Worm (Caenorhabditis elegans): Measurements from ENCODE around the gene gpa-9.

gpa-9 gene

DNA sequence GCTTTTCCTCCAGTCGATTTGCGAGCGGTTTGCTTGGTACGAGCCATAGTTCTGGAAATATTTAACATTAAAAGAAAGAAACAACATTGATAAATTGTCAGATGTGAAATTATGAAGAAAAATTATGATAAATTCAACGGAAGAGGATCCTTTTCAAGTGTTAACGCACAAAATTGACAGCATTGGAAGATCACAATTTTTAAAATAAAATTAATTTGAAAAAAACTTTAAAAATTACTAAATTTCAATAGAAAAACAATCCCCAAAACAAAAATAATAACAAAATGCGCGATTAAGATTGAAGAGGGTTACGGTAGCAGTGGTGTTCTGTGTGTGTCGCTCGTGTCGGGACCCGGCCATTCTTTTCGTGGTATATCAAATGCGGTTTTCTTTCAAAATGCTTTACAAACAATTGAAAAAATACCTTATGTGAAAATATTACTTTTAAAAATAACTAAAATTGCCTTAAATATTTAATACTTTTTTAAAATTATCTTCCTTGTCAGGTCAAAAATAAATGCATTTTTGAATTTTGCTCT lies 11.2 kb upstream of the gpa-9 start, which contains the start of gene his-74:
Gene his-74, minus strand, starts transcription at position 51 of the 539 bp plus-strand sequence.
- TF ChIP-seq him-1 (tag; optimal IDR thresholded peaks at IDR 0.05), result no peak
- no peak for TF ChIP-seq W03F9.2 (tag; optimal IDR thresholded peaks at IDR 0.05)
- TF ChIP-seq dao-5 (tag; optimal IDR thresholded peaks at IDR 0.05), result no peak

DNA sequence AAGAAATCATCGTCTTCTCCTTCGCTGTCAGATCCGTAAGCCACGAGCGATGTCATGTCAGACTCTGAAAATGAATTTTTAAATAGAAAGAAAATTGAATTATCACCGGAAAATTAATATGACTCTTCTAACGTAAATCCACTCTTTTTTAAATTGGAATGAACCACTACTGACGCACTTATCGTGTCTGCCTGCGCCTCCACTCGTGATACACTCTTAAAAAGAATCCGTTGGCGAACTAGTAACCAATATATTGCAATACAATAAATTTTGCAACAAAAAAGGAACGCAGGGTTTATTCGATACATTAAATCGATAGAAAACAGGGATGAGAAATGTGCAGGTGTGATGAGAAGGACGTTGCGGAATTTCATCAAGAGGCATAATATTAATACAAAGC lies 10.3 kb upstream of the gpa-9 start, which contains the start of gene ccch-3:
Gene ccch-3, minus strand, starts transcription at position 262 of the 400 bp plus-strand sequence.
- TF ChIP-seq W03F9.2 (tag; optimal IDR thresholded peaks at IDR 0.05), result peak; percentile 54
- TF ChIP-seq dao-5 (tag; optimal IDR thresholded peaks at IDR 0.05), result no peak

DNA sequence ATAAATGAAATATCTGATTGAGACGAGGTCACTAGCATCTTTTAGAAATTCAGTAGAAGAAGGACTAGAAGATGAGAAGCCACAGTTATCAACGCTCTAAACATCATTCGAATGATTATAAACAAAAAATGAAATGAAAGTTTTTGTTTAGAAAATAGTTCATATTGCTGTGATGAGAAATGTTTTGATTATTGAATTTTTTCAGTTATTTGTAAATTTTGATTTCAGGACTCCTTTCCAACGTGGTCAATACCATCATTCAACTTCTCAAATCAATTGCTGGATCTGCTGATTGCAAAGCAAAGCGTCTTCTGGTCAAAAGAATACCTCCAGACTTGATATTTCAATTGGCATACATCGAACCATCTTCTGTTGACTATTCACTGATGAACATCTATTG lies 9.0 kb upstream of the gpa-9 start, which contains the start of gene W05B10.6:
Gene W05B10.6, minus strand, starts transcription at position 101 of the 400 bp plus-strand sequence.
- TF ChIP-seq him-1 (tag; optimal IDR thresholded peaks at IDR 0.05), result no peak
- no peak for TF ChIP-seq dao-5 (tag; optimal IDR thresholded peaks at IDR 0.05)
- TF ChIP-seq W03F9.2 (tag; optimal IDR thresholded peaks at IDR 0.05), result no peak

DNA sequence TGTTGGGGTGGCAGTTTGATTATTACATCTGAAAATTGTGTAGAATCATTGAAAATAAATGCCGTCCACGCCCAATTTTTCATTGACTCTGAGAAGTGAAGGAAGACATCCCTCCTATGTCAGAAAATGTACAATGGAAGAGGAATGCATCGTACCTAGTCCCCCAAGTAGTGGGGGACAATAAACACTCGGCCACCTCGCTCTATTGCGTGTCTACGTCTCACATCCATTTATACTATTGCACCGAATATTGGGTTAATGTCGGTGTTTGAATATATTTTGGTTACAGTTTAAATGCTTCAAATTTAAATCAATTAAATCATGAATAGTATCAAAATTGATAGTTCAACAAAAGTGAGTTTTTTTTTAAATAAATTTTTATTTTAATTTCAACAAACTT lies 523 bp upstream of the gpa-9 start, which contains the start of gene lin-25:
Gene lin-25, plus strand, starts transcription at position 290 of the 400 bp plus-strand sequence.
- TF ChIP-seq him-1 (tag; optimal IDR thresholded peaks at IDR 0.05), result no peak
- peak; percentile 50 for TF ChIP-seq W03F9.2 (tag; optimal IDR thresholded peaks at IDR 0.05)

DNA sequence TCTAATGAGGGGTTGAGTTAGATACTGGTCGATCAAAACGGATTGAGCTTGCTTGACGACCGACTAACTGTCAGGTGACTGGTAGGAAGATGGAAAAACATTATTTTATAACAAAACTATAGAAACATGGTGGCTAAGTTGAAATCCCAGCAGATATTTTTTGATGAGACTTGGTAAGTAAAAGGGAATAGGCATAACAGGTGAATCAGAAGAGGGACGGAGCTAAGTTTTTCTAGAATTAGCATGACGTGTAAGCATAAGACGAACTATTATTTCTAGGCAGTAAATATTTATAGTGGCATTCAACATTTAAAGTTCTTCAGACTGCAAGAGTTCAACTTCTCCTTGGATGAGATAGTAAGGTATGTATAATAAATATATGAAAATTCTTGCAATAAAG lies 4.6 kb downstream of the gpa-9 start, which contains the start of gene F56H9.8:
Gene F56H9.8, plus strand, starts transcription at position 301 of the 400 bp plus-strand sequence.
- TF ChIP-seq dao-5 (tag; optimal IDR thresholded peaks at IDR 0.05) (no peak), W03F9.2 (tag; optimal IDR thresholded peaks at IDR 0.05) (no peak), him-1 (tag; optimal IDR thresholded peaks at IDR 0.05) (no peak)

DNA sequence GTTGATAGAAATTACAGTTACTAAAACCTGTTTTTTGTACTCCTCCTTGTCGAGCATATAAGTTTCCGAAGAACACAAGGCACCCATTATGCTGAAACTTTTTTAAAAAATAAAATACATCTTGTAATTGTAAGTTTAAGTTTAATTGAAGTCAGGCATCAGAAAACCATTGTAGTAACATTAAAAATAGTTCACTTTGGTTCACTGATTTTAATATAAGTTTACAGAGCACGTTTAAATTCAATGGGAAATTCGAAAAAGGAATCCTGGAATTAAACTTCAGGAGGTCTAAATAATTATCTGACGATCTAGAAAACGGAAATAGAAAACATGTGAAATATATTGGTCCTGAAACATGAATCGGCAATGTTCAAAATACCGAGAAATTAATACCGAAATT lies 8.7 kb downstream of the gpa-9 start, which contains the start of gene gpa-8:
Gene gpa-8, minus strand, starts transcription at position 101 of the 400 bp plus-strand sequence.
- TF ChIP-seq dao-5 (tag; optimal IDR thresholded peaks at IDR 0.05), result no peak
- no peak for TF ChIP-seq him-1 (tag; optimal IDR thresholded peaks at IDR 0.05)
- TF ChIP-seq W03F9.2 (tag; optimal IDR thresholded peaks at IDR 0.05), result no peak

DNA sequence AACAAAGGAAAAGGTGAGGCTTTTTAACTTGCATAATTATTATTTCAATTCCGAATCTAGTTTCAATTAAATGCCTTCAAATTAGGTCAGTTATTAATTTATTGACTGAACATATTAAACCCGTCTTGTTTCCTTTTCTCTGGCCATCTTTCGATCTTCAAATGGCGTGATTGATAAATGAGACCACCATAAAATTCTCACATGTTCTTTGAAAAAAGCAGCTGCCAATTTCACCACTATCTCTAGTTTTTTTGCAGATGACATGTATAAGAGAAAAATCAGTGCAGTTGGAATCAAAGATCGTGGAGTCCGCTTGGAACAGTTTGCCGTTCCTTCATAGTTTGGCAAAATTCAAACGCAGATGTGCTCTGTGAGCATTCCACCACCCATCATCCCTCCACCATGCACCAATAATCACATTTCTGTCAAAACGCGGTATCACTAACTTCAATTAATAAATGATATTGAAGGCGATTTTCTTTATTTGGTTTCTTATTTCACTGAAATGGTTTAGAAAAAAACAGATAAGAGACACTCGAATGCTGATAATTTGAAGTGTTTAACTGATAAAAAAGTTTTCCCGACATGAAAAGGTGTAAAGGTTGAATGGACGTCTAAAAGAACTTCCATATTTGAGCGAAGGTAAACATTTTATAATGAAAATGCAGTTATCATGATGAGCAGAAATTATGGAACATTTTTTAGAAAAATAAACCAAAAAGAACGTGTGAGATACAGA lies 11.2 kb downstream of the gpa-9 start:
- TF ChIP-seq dao-5 (tag; optimal IDR thresholded peaks at IDR 0.05), result no peak
- no peak for TF ChIP-seq W03F9.2 (tag; optimal IDR thresholded peaks at IDR 0.05)
- no peak for TF ChIP-seq him-1 (tag; optimal IDR thresholded peaks at IDR 0.05)

DNA sequence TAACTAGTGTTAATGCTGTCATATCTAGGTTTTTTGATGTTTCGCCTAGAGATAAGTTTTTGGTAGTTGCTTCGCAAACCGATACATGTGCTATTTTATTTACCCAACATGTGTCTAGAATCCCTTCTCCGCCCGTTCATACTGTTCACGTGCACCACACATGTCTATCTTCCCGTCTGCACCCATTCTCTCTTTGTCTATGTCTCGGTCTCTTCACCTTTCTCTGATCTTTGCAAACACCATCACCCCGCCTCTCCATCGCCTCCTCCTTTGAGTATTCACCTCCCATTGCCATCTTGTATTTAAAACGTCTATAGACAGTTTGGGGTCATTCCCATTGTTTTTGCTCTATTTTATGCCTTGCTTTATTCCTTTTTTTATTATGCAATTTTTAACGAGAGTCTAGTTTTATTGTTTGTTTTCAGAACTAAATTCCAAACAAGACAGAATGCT lies 11.8 kb downstream of the gpa-9 start, which contains the start of gene F56H9.2:
Gene F56H9.2, plus strand, starts transcription at position 426 of the 453 bp plus-strand sequence.
- TF ChIP-seq dao-5 (tag; optimal IDR thresholded peaks at IDR 0.05) (no peak), him-1 (tag; optimal IDR thresholded peaks at IDR 0.05) (no peak), W03F9.2 (tag; optimal IDR thresholded peaks at IDR 0.05) (no peak)

DNA sequence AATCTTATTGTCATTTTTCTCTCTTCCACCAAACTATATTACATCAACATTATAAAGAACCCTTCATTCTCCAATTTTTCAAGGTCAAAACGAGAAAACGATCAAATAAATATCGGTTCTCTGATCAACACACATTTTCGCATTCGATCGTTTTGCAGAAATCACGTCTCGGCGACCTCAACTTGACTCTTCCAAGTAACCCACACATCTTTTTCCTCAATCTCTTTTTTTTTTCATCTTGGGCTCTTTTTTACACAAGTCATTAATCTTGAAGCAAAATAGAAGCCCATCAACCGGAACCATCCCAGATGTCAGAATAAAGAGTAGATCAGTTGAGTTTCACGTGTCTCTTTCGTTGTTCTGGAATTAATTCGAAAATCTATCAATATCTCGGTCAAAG lies 12.9 kb downstream of the gpa-9 start:
- no peak for TF ChIP-seq W03F9.2 (tag; optimal IDR thresholded peaks at IDR 0.05)
- TF ChIP-seq him-1 (tag; optimal IDR thresholded peaks at IDR 0.05), result no peak
- TF ChIP-seq dao-5 (tag; optimal IDR thresholded peaks at IDR 0.05), result no peak

DNA sequence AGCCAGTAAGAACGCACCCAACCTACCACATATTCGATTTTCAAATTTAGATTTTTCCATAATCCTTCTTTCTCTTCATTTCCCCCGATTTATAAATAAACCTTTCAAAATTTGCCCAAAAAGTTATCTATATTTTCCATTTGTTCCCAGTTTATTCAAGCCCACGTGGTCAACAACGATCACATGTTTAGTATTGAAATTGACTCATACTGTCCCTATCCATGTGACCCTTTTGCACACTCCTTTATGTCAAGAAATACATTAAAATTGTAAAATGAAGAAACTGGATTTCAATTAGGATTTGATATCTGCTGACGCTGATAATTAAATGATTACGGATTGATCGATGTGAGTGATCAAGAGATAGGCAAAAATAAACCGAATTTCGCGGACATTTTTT lies 13.9 kb downstream of the gpa-9 start:
- TF ChIP-seq W03F9.2 (tag; optimal IDR thresholded peaks at IDR 0.05) (no peak), him-1 (tag; optimal IDR thresholded peaks at IDR 0.05) (no peak), dao-5 (tag; optimal IDR thresholded peaks at IDR 0.05) (no peak)

DNA sequence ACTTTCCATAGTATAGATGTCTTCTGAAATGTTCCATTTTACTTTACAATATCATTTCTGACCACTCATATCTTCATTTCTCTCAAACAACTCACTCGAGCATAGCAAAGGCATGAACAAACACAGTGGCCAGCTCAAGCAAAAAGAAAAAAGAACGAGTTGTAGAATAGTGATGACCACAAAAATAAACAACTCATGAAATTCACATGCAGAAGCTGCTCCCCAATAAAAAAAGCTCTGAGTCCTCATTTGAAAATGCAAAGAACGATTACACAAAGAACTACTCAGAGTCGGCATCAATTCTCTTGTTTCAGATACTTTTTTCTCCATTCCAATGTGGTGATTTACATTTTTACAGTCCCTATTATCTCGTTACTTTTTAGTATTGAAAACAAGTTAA lies 14.4 kb downstream of the gpa-9 start:
- TF ChIP-seq W03F9.2 (tag; optimal IDR thresholded peaks at IDR 0.05) (no peak), him-1 (tag; optimal IDR thresholded peaks at IDR 0.05) (no peak), dao-5 (tag; optimal IDR thresholded peaks at IDR 0.05) (no peak)

DNA sequence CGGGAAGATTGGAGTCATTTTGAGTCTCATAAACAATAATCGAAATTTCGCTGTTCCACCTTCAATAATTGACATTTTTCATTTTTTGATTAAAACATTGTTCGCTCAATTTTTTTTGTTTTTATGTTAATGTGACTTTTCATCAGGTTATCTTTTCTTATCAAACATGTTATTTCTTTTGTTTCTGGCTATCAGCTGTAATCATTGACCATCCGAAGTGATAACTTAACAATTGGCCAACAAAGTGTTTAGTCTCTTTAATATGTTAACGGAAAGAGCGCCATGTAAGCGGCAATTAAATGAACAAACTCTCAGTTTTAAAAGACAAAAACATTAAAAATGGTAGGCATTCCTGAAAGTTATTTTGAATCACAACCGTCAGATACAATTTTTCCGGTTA lies 15.1 kb downstream of the gpa-9 start:
- no peak for TF ChIP-seq W03F9.2 (tag; optimal IDR thresholded peaks at IDR 0.05)
- TF ChIP-seq dao-5 (tag; optimal IDR thresholded peaks at IDR 0.05), result no peak
- no peak for TF ChIP-seq him-1 (tag; optimal IDR thresholded peaks at IDR 0.05)

DNA sequence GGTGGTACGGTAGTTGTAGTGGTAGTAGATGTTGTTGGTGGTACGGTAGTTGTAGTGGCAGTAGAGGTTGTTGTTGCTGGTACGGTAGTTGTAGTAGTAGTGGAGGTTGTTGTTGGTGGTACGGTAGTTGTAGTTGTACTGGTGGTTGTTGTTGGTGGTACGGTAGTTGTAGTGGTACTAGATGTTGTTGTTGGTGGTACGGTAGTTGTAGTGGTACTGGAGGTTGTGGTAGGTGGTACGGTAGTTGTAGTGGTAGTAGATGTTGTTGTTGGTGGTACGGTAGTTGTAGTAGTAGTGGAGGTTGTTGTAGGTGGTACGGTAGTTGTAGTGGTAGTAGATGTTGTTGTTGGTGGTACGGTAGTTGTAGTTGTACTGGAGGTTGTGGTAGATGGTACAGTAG lies 16.1 kb downstream of the gpa-9 start:
- TF ChIP-seq W03F9.2 (tag; optimal IDR thresholded peaks at IDR 0.05), result no peak
- TF ChIP-seq him-1 (tag; optimal IDR thresholded peaks at IDR 0.05), result no peak
- no peak for TF ChIP-seq dao-5 (tag; optimal IDR thresholded peaks at IDR 0.05)

DNA sequence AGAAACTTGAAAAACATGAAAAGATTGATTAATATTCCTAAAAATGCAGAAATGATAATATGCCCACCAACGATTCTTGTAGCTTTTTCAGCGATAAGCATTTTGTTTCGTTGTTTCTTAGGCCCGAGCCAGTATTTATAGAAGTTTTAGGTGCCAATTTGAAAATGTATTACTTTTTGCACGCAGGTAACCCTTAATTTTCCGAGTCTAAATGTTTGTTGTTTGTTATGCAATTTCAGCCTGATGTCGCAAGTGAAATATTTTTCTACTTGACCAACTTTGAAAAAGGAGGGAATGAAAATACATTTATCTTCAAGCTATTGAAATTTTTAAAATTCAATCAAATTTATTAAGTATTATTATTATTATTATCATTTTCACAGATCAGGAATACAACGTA lies 17.1 kb downstream of the gpa-9 start, which contains the start of gene srx-113:
Gene srx-113, minus strand, starts transcription at position 101 of the 400 bp plus-strand sequence.
- no peak for TF ChIP-seq him-1 (tag; optimal IDR thresholded peaks at IDR 0.05)
- no peak for TF ChIP-seq dao-5 (tag; optimal IDR thresholded peaks at IDR 0.05)
- TF ChIP-seq W03F9.2 (tag; optimal IDR thresholded peaks at IDR 0.05), result no peak

All from whole organism, L4/young adult.